Worm (Caenorhabditis elegans) whole organism, L2 larva: ENCODE results near the gene abu-15.

Experiments used
- dmd-4 ChIP-seq: sonication (generic microtip); optimal IDR thresholded peaks from 2 replicates; lab custom pipeline; 2017; ENCODE audit warnings: missing biosample characterization, missing genetic modification characterization
- egl-27 ChIP-seq: sonication (generic microtip); optimal IDR thresholded peaks from 3 replicates; lab custom pipeline; 2017; ENCODE audit warnings: missing biosample characterization, missing genetic modification reagents, missing genetic modification characterization
- elt-3 ChIP-seq: sonication (generic microtip); optimal IDR thresholded peaks from 2 replicates; lab custom pipeline; 2017; ENCODE audit warnings: missing biosample characterization, missing genetic modification characterization
- lsy-2 ChIP-seq, 2 experiments: fragments of 150-350 bp in 1 of 2; sonication (generic microtip) in 1 of 2; optimal IDR thresholded peaks; 2 replicates each; lab custom pipeline; 2014 to 2017; ENCODE audit warnings: missing biosample characterization in 2 of 2, missing genetic modification characterization in 2 of 2
- nhr-237 ChIP-seq: fragments of 150-350 bp; optimal IDR thresholded peaks from 2 replicates; lab custom pipeline; 2014; ENCODE audit warnings: missing biosample characterization, missing genetic modification characterization
- sma-3 ChIP-seq: sonication (generic microtip); optimal IDR thresholded peaks from 2 replicates; lab custom pipeline; 2016; ENCODE audit warnings: missing genetic modification reagents, missing genetic modification characterization, missing compliant biosample characterization
- unc-62 ChIP-seq: fragments of 150-350 bp; optimal IDR thresholded peaks from 2 replicates; lab custom pipeline; 2014; ENCODE audit warnings: missing biosample characterization, missing genetic modification reagents, missing genetic modification characterization
- zag-1 ChIP-seq: fragments of 150-350 bp; optimal IDR thresholded peaks from 2 replicates; lab custom pipeline; 2014; ENCODE audit warnings: missing biosample characterization, missing genetic modification characterization

ce11 chrV:5146394-5146793 lies 12.0 kb upstream of the abu-15 start, which contains the start of gene F14F9.6:
- TF ChIP-seq egl-27 (tag; lab: Kevin White, UChicago) (no peak), zag-1 (tag; lab: Kevin White, UChicago) (no peak), nhr-237 (no peak), unc-62 (GFP tag; lab: Kevin White, UChicago) (no peak), dmd-4 (tag; lab: Kevin White, UChicago) (no peak), sma-3 (GFP tag; lab: Kevin White, UChicago) (no peak), lsy-2 (tag; optimal IDR thresholded peaks at IDR 0.05; lab: Kevin White, UChicago) (no peak), elt-3 (tag; lab: Kevin White, UChicago) (no peak)
